Fruit fly (Drosophila melanogaster) whole organism: ENCODE results near the gene neb.

Experiments used
- CG8478 ChIP-seq: fragments of >200 bp; optimal IDR thresholded peaks from 2 replicates; lab custom pipeline; 2018; ENCODE audit warnings: inconsistent platforms
- Dll ChIP-seq: fragments of >200 bp; optimal IDR thresholded peaks from 2 replicates; lab custom pipeline; 2017
- EcR ChIP-seq, 2 experiments: fragments of >200 bp; optimal IDR thresholded peaks; 2 replicates each; lab custom pipeline; 2017; ENCODE audit warnings: missing biosample characterization in 2 of 2, missing genetic modification characterization in 2 of 2, missing genetic modification reagents in 2 of 2
- pan ChIP-seq: fragments of >200 bp; optimal IDR thresholded peaks from 2 replicates; lab custom pipeline; 2017
- psq ChIP-seq: fragments of >200 bp; optimal IDR thresholded peaks from 2 replicates; lab custom pipeline; 2017

DNA sequence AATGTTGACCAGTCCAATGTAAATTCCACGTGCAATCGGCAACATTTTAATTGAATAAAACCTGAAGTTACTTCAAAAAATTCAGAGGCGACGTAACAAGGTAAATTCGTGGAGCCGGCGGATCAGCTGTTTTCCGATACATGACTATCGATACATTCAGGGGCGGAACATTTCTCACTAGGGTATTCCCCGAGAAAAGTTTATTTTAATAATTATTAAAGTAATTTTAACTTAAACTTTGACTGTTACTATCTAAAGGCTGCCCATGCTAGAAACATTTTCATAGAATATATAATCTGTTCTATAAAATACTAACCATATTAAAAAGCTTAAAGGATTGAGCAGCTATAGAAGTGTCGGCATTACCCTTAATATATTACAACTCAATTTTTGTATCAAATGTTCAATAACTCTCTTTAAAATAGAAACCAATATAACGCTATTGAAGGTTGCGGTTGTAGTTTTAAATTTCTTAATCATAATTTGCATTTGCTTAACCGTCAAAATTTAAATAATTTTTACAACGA lies 21.6 kb downstream of the neb start, which contains the start of the genes mRpS18B and Kua:
- TF ChIP-seq Dll (lab: Kevin White, UChicago) (no peak), pan (lab: Kevin White, UChicago) (no peak), CG8478 (lab: Kevin White, UChicago) (no peak), psq (lab: Kevin White, UChicago) (no peak), EcR (GFP tag; optimal IDR thresholded peaks at IDR 0.05; lab: Kevin White, UChicago) (no peak)
